Fruit fly (Drosophila melanogaster) whole organism, wandering third instar larva: ENCODE measurements around the gene Nepl12.

Experiments used
- OdsH ChIP-seq: fragments of 200-800 bp; sonication (Bioruptor generic); optimal IDR thresholded peaks from 2 replicates; lab custom pipeline; 2016; ENCODE audit warnings: missing biosample characterization, mild to moderate bottlenecking, missing genetic modification characterization
- br ChIP-seq: fragments of 200-800 bp; sonication (Bioruptor generic); optimal IDR thresholded peaks from 2 replicates; lab custom pipeline; 2016; ENCODE audit warnings: missing biosample characterization, missing genetic modification characterization
- foxo ChIP-seq, 2 experiments: fragments of 200-800 bp; sonication (Bioruptor generic); optimal IDR thresholded peaks; 2 replicates in 1 of 2; 3 replicates in 1 of 2; lab custom pipeline; 2016 to 2017; ENCODE audit warnings: missing biosample characterization in 2 of 2, missing genetic modification characterization in 2 of 2
- fru ChIP-seq: fragments of 200-800 bp; sonication (Bioruptor generic); optimal IDR thresholded peaks from 3 replicates; lab custom pipeline; 2016; ENCODE audit warnings: missing biosample characterization, mild to moderate bottlenecking, missing genetic modification characterization
- jim ChIP-seq: fragments of 175-275, 200-325 bp; sonication (Bioruptor generic); optimal IDR thresholded peaks from 2 replicates; lab custom pipeline; 2016; ENCODE audit warnings: missing biosample characterization, mild to moderate bottlenecking, missing genetic modification characterization
- lola ChIP-seq: fragments of >200 bp; optimal IDR thresholded peaks from 2 replicates; lab custom pipeline; 2017; ENCODE audit warnings: missing biosample characterization, missing genetic modification characterization
- tai ChIP-seq: sonication (Bioruptor generic); optimal IDR thresholded peaks from 2 replicates; lab custom pipeline; 2016; ENCODE audit warnings: missing biosample characterization, missing genetic modification characterization

DNA sequence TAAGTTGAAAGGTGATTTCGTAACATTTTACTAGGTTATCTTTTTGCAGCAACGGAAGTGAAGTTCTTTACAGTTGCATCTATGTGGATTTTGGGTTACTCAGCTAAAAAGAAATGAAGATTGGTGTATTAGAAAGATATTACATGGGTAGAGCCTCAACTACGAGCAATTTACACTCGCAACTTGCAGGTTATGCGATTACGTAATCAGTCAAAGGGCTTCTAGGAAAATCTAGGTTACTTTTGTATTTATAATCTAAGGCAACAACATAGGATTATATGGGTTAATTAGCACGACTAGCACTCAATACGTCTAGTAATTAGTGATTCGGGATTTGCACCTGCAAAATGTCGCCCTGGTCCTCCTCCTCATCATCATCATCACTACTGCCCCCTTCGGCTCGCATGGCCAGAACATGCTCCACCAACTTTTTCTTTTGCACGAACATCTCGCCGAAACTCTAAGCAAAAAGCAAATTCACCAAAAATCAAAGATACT is 1.1 kb upstream of the Nepl12 start, which contains the start of gene Dhc1:
- TF ChIP-seq fru (GFP tag; lab: Kevin White, UChicago) (no peak), jim (GFP tag; lab: Kevin White, UChicago) (no peak), br (GFP tag; lab: Kevin White, UChicago) (no peak), lola (GFP tag; lab: Kevin White, UChicago) (no peak), foxo (GFP tag; optimal IDR thresholded peaks at IDR 0.05; lab: Kevin White, UChicago) (no peak), OdsH (GFP tag; lab: Kevin White, UChicago) (no peak), tai (GFP tag; lab: Kevin White, UChicago) (no peak)
